Fruit fly (Drosophila melanogaster): ENCODE data around the gene CG8840.

Gene CG8840

dm6 chr2L:3439502-3439901 is 29.1 kb downstream of the CG8840 start:
- TF ChIP-seq br (GFP tag; optimal IDR thresholded peaks at IDR 0.05), result no peak
- no peak for TF ChIP-seq Mio (GFP tag; optimal IDR thresholded peaks at IDR 0.05)
- no peak for TF ChIP-seq jim (GFP tag; optimal IDR thresholded peaks at IDR 0.05)
- no peak for TF ChIP-seq tai (GFP tag; optimal IDR thresholded peaks at IDR 0.05)
- TF ChIP-seq Dif (GFP tag; optimal IDR thresholded peaks at IDR 0.05; ENCODE audit: partially characterized antibody), result no peak
- no peak for TF ChIP-seq dsf (GFP tag; optimal IDR thresholded peaks at IDR 0.05; ENCODE audit: borderline replicate concordance)

DNA sequence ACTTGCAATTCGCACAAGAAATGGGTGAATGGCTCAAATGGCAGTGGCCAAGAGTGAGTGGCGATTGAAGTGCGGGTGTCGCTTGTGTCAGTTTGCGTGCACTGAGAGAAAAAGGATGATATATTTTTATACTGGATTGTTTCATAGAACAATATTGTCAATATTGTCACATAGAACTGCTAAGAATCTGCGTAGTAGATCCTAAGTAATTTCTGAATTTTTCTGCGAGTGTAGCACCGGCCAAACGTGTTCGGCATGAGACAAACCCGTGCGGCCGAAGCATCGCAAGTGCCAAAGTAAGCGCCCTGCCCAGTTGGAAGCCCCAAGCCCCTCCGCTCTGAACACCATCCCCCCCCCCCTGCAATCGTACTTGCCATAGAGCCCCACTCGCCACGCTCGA is 30.0 kb downstream of the CG8840 start:
- TF ChIP-seq br (GFP tag; optimal IDR thresholded peaks at IDR 0.05) (peak; percentile 46), Hnf4 (GFP tag; optimal IDR thresholded peaks at IDR 0.05) (peak; percentile 47), Sp1 (GFP tag; optimal IDR thresholded peaks at IDR 0.05) (peak; percentile 23), psq (GFP tag; optimal IDR thresholded peaks at IDR 0.05) (peak; percentile 23), woc (GFP tag; optimal IDR thresholded peaks at IDR 0.05) (no peak), Dfd (GFP tag; optimal IDR thresholded peaks at IDR 0.05) (no peak), OdsH (GFP tag; optimal IDR thresholded peaks at IDR 0.05) (peak; percentile 62), HLH106 (tag; optimal IDR thresholded peaks at IDR 0.05) (peak; percentile 40), dmrt93B (GFP tag; optimal IDR thresholded peaks at IDR 0.05) (peak; percentile 19)

DNA sequence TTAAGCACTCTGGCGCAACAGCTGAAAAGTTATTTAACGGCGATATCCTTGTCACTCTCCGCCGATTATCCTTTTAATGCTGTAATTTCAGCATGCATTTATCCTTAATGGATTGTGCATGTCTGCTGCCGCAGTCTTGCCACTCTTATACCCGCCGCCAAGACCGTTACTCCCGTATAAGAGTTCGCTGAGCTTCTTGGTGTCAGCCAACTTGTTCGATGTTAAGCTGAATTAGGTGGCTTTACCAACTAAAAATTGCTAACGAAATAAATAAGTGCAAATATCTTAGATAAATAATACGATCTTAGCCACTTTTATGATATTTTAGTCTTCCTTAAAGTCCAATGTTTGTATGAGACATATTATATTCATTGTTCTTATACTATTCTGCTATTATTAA is 30.8 kb downstream of the CG8840 start:
- TF ChIP-seq CG32264 (GFP tag; optimal IDR thresholded peaks at IDR 0.05) (no peak), CG9705 (GFP tag; optimal IDR thresholded peaks at IDR 0.05) (no peak), Rel (GFP tag; optimal IDR thresholded peaks at IDR 0.05) (no peak), Rel (tag; optimal IDR thresholded peaks at IDR 0.05) (no peak), Sp1 (GFP tag; optimal IDR thresholded peaks at IDR 0.05) (no peak), Jra (GFP tag; optimal IDR thresholded peaks at IDR 0.05) (no peak), Hr78 (GFP tag; optimal IDR thresholded peaks at IDR 0.05) (no peak), Mio (GFP tag; optimal IDR thresholded peaks at IDR 0.05) (no peak), h (GFP tag; optimal IDR thresholded peaks at IDR 0.05) (no peak), Myc (optimal IDR thresholded peaks at IDR 0.05) (no peak), N (GFP tag; optimal IDR thresholded peaks at IDR 0.05) (no peak)

DNA sequence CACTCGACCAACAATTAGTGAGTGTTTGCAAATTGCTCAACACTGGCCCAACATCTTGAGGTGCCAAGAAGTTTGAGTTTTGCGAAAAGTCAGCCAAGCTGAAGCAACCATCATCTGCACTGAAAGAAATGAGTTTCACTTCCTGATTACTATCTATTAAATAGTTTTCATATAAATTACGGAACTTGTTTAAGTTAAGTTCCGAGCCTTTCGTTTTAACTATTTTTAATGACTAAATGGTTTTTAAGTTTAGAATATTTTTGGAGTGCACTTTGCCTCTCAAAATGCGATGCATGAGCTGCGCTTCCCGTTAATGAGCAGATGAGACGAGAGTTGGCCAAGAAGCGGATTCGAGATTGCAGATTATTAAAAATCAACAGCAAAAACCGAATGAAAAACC is 31.3 kb downstream of the CG8840 start:
- no peak for TF ChIP-seq ey (GFP tag; optimal IDR thresholded peaks at IDR 0.05)
- TF ChIP-seq h (GFP tag; optimal IDR thresholded peaks at IDR 0.05), result no peak
- TF ChIP-seq Dfd (GFP tag; optimal IDR thresholded peaks at IDR 0.05), result no peak
- TF ChIP-seq tai (GFP tag; optimal IDR thresholded peaks at IDR 0.05), result no peak

dm6 chr2L:3444789-3445188 is 34.4 kb downstream of the CG8840 start:
- TF ChIP-seq pan (optimal IDR thresholded peaks at IDR 0.05) (no peak), jim (GFP tag; optimal IDR thresholded peaks at IDR 0.05) (no peak), sv (GFP tag; optimal IDR thresholded peaks at IDR 0.05) (peak; percentile 3), usp (GFP tag; optimal IDR thresholded peaks at IDR 0.05) (no peak), lola (GFP tag; optimal IDR thresholded peaks at IDR 0.05) (no peak), rgr (GFP tag; optimal IDR thresholded peaks at IDR 0.05) (peak; percentile 53), Myc (optimal IDR thresholded peaks at IDR 0.05) (no peak), Hnf4 (GFP tag; optimal IDR thresholded peaks at IDR 0.05) (no peak), CrebA (GFP tag; optimal IDR thresholded peaks at IDR 0.05; ENCODE audit: borderline replicate concordance) (no peak), foxo (GFP tag; optimal IDR thresholded peaks at IDR 0.05) (peak in 1 of 2 experiments; percentile 68), woc (GFP tag; optimal IDR thresholded peaks at IDR 0.05) (no peak), Vsx2 (GFP tag; optimal IDR thresholded peaks at IDR 0.05; ENCODE audit: partially characterized antibody) (no peak), Dfd (GFP tag; optimal IDR thresholded peaks at IDR 0.05) (no peak), HLH106 (tag; optimal IDR thresholded peaks at IDR 0.05) (peak; percentile 57), Dif (GFP tag; optimal IDR thresholded peaks at IDR 0.05; ENCODE audit: partially characterized antibody) (no peak), brk (GFP tag; optimal IDR thresholded peaks at IDR 0.05) (no peak), Hr83 (GFP tag; optimal IDR thresholded peaks at IDR 0.05; ENCODE audit: poor library complexity, severe bottlenecking) (no peak), dsf (GFP tag; optimal IDR thresholded peaks at IDR 0.05; ENCODE audit: borderline replicate concordance) (no peak), sage (GFP tag; optimal IDR thresholded peaks at IDR 0.05) (no peak), Abd-B (GFP tag; optimal IDR thresholded peaks at IDR 0.05) (no peak), tai (GFP tag; optimal IDR thresholded peaks at IDR 0.05) (no peak), fru (GFP tag; optimal IDR thresholded peaks at IDR 0.05) (peak; percentile 60), Hr78 (GFP tag; optimal IDR thresholded peaks at IDR 0.05) (no peak), Jra (GFP tag; optimal IDR thresholded peaks at IDR 0.05) (no peak), ey (GFP tag; optimal IDR thresholded peaks at IDR 0.05) (peak; percentile 65), dl (GFP tag; optimal IDR thresholded peaks at IDR 0.05; ENCODE audit: insufficient read depth in 1 of 2, partially characterized antibody in 2 of 2) (no peak), Rel (GFP tag; optimal IDR thresholded peaks at IDR 0.05) (no peak), Rel (tag; optimal IDR thresholded peaks at IDR 0.05) (no peak), N (GFP tag; optimal IDR thresholded peaks at IDR 0.05) (no peak), dmrt93B (GFP tag; optimal IDR thresholded peaks at IDR 0.05) (no peak), psq (GFP tag; optimal IDR thresholded peaks at IDR 0.05) (peak; percentile 5), br (GFP tag; optimal IDR thresholded peaks at IDR 0.05) (peak; percentile 59), Sp1 (GFP tag; optimal IDR thresholded peaks at IDR 0.05) (peak; percentile 35), OdsH (GFP tag; optimal IDR thresholded peaks at IDR 0.05) (peak; percentile 57), h (GFP tag; optimal IDR thresholded peaks at IDR 0.05) (peak; percentile 69), CG9705 (GFP tag; optimal IDR thresholded peaks at IDR 0.05) (no peak), Mio (GFP tag; optimal IDR thresholded peaks at IDR 0.05) (no peak), CG32264 (GFP tag; optimal IDR thresholded peaks at IDR 0.05) (no peak), GATAd (GFP tag; optimal IDR thresholded peaks at IDR 0.05) (no peak)

Data from whole organism, wandering third instar larva.